Fruit fly (Drosophila melanogaster) Kc167 (cell line): Measurements from ENCODE around the gene PK2-R1.

Experiments
- Sin3A ChIP-seq: fragments of >200 bp; optimal IDR thresholded peaks from 2 replicates; lab custom pipeline; 2018; ENCODE audit warnings: missing external identifiers
- h ChIP-seq: fragments of >200 bp; optimal IDR thresholded peaks from 3 replicates; lab custom pipeline; 2018; ENCODE audit warnings: missing external identifiers

- TF ChIP-seq Sin3A (lab: Kevin White, UChicago) (no peak), h (no peak)
Measured at dm6 chr3R:13369348-13369747, 31.2 kb downstream of the PK2-R1 start, which contains the start of gene CheA87a.
